Worm (Caenorhabditis elegans): ENCODE results near the gene C24A3.1.

The C24A3.1 gene

DNA sequence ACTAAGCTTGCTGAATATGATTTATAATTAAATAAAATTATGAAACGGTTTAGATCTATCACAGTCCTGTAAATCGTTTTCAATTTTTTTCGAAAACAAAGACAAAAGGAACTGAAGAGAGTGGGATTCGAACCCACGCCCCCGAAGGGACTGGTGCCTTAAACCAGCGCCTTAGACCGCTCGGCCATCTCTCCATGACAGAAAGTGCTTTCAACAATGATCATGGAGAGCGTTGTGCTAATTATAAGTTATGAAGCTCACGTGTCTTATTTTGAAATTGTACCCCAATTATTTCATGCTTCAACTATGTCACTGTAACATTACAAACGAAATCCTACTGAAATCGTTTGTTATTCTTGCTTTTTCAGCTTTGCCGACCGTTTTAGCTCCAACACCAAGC, 43.1 kb upstream of the C24A3.1 start:
- no peak for TF ChIP-seq mep-1 (tag; optimal IDR thresholded peaks at IDR 0.05)
- TF ChIP-seq nhr-76 (tag; optimal IDR thresholded peaks at IDR 0.05) = no peak
- TF ChIP-seq lsy-2 (tag; optimal IDR thresholded peaks at IDR 0.05) = no peak
- no peak for TF ChIP-seq nhr-2 (tag; optimal IDR thresholded peaks at IDR 0.05)
- TF ChIP-seq sptf-1 (tag; optimal IDR thresholded peaks at IDR 0.05) = no peak
- no peak for TF ChIP-seq ham-2 (GFP tag; optimal IDR thresholded peaks at IDR 0.05)
- no peak for TF ChIP-seq blmp-1 (tag; optimal IDR thresholded peaks at IDR 0.05)
- TF ChIP-seq hlh-1 (tag; optimal IDR thresholded peaks at IDR 0.05) = no peak
- no peak for TF ChIP-seq tbx-8 (GFP tag; optimal IDR thresholded peaks at IDR 0.05)

DNA sequence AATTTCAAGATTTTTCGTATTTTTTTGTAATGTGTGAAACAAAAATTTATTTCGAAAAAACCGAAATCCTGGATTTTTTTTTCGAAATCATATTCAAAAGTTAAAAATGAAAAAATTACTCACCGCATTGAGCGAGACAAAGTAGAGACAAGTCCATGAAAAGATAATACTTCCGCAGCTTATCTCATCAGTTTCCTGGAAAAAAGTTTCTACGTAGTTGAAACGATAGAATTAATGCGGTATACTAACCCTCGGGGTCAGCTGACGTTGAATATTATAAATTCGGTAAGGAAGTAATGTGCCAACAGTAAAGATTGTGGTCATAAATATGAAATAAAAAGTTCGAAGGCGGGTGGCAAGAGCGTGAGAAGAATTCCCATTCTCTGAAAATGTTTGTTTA, 40.9 kb upstream of the C24A3.1 start:
- TF ChIP-seq ceh-39 (tag; optimal IDR thresholded peaks at IDR 0.05) (no peak), flh-1 (GFP tag; optimal IDR thresholded peaks at IDR 0.05) (no peak), M03D4.4 (tag; optimal IDR thresholded peaks at IDR 0.05) (no peak), ztf-11 (tag; optimal IDR thresholded peaks at IDR 0.05) (no peak), mls-2 (tag; optimal IDR thresholded peaks at IDR 0.05) (no peak), nhr-237 (tag; optimal IDR thresholded peaks at IDR 0.05) (no peak), unc-62 (GFP tag; optimal IDR thresholded peaks at IDR 0.05) (no peak), blmp-1 (tag; optimal IDR thresholded peaks at IDR 0.05) (no peak), snpc-4 (tag; optimal IDR thresholded peaks at IDR 0.05) (no peak), cnd-1 (tag; optimal IDR thresholded peaks at IDR 0.05) (no peak), drap-1 (GFP tag; optimal IDR thresholded peaks at IDR 0.05) (no peak), tbx-8 (GFP tag; optimal IDR thresholded peaks at IDR 0.05) (no peak), sptf-1 (tag; optimal IDR thresholded peaks at IDR 0.05) (no peak), ces-1 (GFP tag; optimal IDR thresholded peaks at IDR 0.05) (no peak), mab-5 (tag; optimal IDR thresholded peaks at IDR 0.05) (no peak), unc-39 (tag; optimal IDR thresholded peaks at IDR 0.05) (no peak), lin-32 (GFP tag; optimal IDR thresholded peaks at IDR 0.05) (no peak), hlh-1 (tag; optimal IDR thresholded peaks at IDR 0.05) (no peak)

DNA sequence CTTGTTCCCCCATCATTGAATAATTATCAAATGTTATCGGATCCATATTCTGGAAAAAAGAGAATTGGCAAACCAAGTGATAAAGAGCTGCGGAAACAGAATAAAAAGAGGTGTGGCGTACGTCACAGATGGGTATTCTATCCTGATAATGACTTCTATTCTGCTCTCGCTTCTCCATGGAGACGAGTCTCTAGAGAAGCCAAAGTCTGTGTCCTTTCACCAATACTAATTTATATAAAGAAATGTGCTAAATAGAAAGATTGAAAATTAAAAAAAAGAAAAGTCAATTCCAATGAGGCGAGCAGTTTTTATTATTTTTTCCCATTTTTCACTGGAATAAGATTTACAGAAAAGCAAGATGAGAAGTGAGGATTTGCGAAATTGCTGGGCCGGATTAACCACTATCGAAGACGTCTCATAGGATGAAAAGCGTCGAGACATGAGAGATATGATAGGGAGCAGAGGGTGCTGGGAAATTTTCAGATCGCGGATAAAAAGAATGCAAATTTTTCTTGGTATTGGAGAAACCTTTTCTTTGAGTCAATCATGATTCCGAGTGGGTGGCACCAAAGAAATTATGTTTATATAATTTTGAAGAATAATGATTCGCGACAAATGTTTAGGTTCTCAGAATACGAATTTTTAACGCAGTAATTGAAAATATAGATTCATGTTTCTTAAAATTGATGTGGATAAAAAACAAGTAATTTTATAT, 37.6 kb upstream of the C24A3.1 start, which contains the start of gene aexr-3:
Gene aexr-3, minus strand, starts transcription at position 51 of the 715 bp plus-strand sequence.
- TF ChIP-seq nhr-76 (tag; optimal IDR thresholded peaks at IDR 0.05) (no peak), unc-120 (tag; optimal IDR thresholded peaks at IDR 0.05; ENCODE audit: poor library complexity, severe bottlenecking) (no peak), unc-39 (tag; optimal IDR thresholded peaks at IDR 0.05) (no peak), M03D4.4 (tag; optimal IDR thresholded peaks at IDR 0.05) (no peak), pha-4 (tag; optimal IDR thresholded peaks at IDR 0.05) (no peak), mls-2 (tag; optimal IDR thresholded peaks at IDR 0.05) (no peak), nhr-12 (tag; optimal IDR thresholded peaks at IDR 0.05) (no peak), ztf-11 (tag; optimal IDR thresholded peaks at IDR 0.05) (no peak)

DNA sequence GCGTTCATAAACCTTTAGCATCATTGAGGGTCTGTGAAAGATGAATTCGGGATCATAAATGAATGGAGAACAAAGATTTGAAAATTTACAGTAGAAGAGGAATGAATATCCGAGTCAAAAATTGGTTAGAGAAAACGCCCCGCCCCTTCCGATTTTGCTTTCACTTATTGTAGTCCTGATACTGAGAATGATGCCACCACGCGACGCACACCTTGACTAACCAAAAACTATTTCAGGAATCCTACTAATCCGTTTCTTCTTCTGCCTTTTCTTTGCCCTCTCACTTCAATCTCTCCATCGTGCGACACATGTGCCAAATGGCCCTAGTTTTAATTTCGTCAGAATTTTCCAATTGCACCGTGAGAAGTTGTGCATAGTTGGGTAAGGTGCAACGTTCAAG, 35.4 kb upstream of the C24A3.1 start:
- TF ChIP-seq hlh-1 (tag; optimal IDR thresholded peaks at IDR 0.05) = no peak
- TF ChIP-seq drap-1 (GFP tag; optimal IDR thresholded peaks at IDR 0.05) = no peak
- TF ChIP-seq ceh-43 (GFP tag; optimal IDR thresholded peaks at IDR 0.05) = no peak
- TF ChIP-seq ces-1 (GFP tag; optimal IDR thresholded peaks at IDR 0.05) = no peak
- TF ChIP-seq lin-13 (tag; optimal IDR thresholded peaks at IDR 0.05) = no peak
- TF ChIP-seq lin-32 (GFP tag; optimal IDR thresholded peaks at IDR 0.05) = no peak
- no peak for TF ChIP-seq cnd-1 (tag; optimal IDR thresholded peaks at IDR 0.05)
- no peak for TF ChIP-seq nhr-76 (tag; optimal IDR thresholded peaks at IDR 0.05)
- no peak for TF ChIP-seq M03D4.4 (tag; optimal IDR thresholded peaks at IDR 0.05)
- no peak for TF ChIP-seq unc-120 (tag; optimal IDR thresholded peaks at IDR 0.05; ENCODE audit: poor library complexity, severe bottlenecking)
- no peak for TF ChIP-seq tbx-8 (GFP tag; optimal IDR thresholded peaks at IDR 0.05)
- no peak for TF ChIP-seq nhr-28 (tag; optimal IDR thresholded peaks at IDR 0.05)
- no peak for TF ChIP-seq lsy-2 (tag; optimal IDR thresholded peaks at IDR 0.05)
- TF ChIP-seq ham-2 (GFP tag; optimal IDR thresholded peaks at IDR 0.05) = no peak
- TF ChIP-seq snpc-4 (tag; optimal IDR thresholded peaks at IDR 0.05) = no peak
- TF ChIP-seq nhr-2 (tag; optimal IDR thresholded peaks at IDR 0.05) = no peak
- no peak for TF ChIP-seq mab-5 (tag; optimal IDR thresholded peaks at IDR 0.05)
- TF ChIP-seq pha-4 (tag; optimal IDR thresholded peaks at IDR 0.05) = no peak
- no peak for TF ChIP-seq elt-3 (tag; optimal IDR thresholded peaks at IDR 0.05)
- no peak for TF ChIP-seq elt-1 (tag; optimal IDR thresholded peaks at IDR 0.05; ENCODE audit: borderline replicate concordance, insufficient read depth)

Measured in whole organism, mixed stage, embryonic.